Fruit fly (Drosophila melanogaster) whole organism, embryonic: ENCODE data around the gene Fbp2.

ENCODE experiments used
- ATbp ChIP-seq: fragments of 200-800 bp; sonication (Bioruptor generic); optimal IDR thresholded peaks from 2 replicates; lab custom pipeline; 2017; ENCODE audit warnings: missing biosample characterization, mild to moderate bottlenecking, missing genetic modification characterization, missing genetic modification reagents
- BEAF-32 ChIP-seq: fragments of 200-800 bp; sonication (Bioruptor generic); optimal IDR thresholded peaks from 3 replicates; lab custom pipeline; 2017; ENCODE audit warnings: missing biosample characterization, missing genetic modification characterization, mild to moderate bottlenecking, moderate library complexity, missing genetic modification reagents
- BtbVII ChIP-seq: fragments of 200-800 bp; sonication (Bioruptor generic); optimal IDR thresholded peaks from 3 replicates; lab custom pipeline; 2017; ENCODE audit warnings: missing biosample characterization, mild to moderate bottlenecking, missing genetic modification characterization
- CG10321 ChIP-seq: fragments of 200-800 bp; sonication (Bioruptor generic); IDR thresholded peaks from 2 replicates; pipeline ENCODE4 v1.3.6; 2022; ENCODE audit warnings: missing biosample characterization, missing genetic modification characterization
- CG10654 ChIP-seq: fragments of 200-800 bp; sonication (Bioruptor generic); optimal IDR thresholded peaks from 2 replicates; lab custom pipeline; 2016; ENCODE audit warnings: missing biosample characterization, missing genetic modification characterization
- CG11085 ChIP-seq: fragments of 200-800 bp; sonication (Bioruptor generic); IDR thresholded peaks from 2 replicates; pipeline ENCODE4 v1.3.6; 2022; ENCODE audit warnings: missing biosample characterization, missing genetic modification characterization
- CG11398 ChIP-seq: fragments of 200-800 bp; sonication (Bioruptor generic); optimal IDR thresholded peaks from 2 replicates; lab custom pipeline; 2016; ENCODE audit warnings: missing biosample characterization, missing genetic modification characterization
- CG11504 ChIP-seq: fragments of 200-800 bp; sonication (Bioruptor generic); optimal IDR thresholded peaks from 3 replicates; lab custom pipeline; 2019; ENCODE audit warnings: missing biosample characterization, mild to moderate bottlenecking, missing genetic modification characterization, moderate library complexity
- CG13624 ChIP-seq: fragments of 200-800 bp; sonication (Bioruptor generic); optimal IDR thresholded peaks from 2 replicates; lab custom pipeline; 2016; ENCODE audit warnings: missing biosample characterization, missing genetic modification characterization
- CG15269 ChIP-seq: fragments of 200-800 bp; sonication (Bioruptor generic); optimal IDR thresholded peaks from 2 replicates; lab custom pipeline; 2018; ENCODE audit warnings: missing biosample characterization, mild to moderate bottlenecking, missing genetic modification characterization, moderate library complexity
- CG15479 ChIP-seq: fragments of 200-800 bp; sonication (Bioruptor generic); optimal IDR thresholded peaks from 3 replicates; lab custom pipeline; 2019; ENCODE audit warnings: missing biosample characterization, mild to moderate bottlenecking, missing genetic modification characterization, moderate library complexity
- CG15696 ChIP-seq: fragments of 200-800 bp; sonication (Bioruptor generic); optimal IDR thresholded peaks from 2 replicates; lab custom pipeline; 2019; ENCODE audit warnings: missing biosample characterization, mild to moderate bottlenecking, missing genetic modification characterization, moderate library complexity
- CG1603 ChIP-seq: fragments of 200-800 bp; sonication (Bioruptor generic); optimal IDR thresholded peaks from 2 replicates; lab custom pipeline; 2019; ENCODE audit warnings: missing biosample characterization, mild to moderate bottlenecking, missing genetic modification characterization, moderate library complexity
- CG17361 ChIP-seq: fragments of 200-800 bp; sonication (Bioruptor generic); IDR thresholded peaks from 3 replicates; pipeline ENCODE4 v1.3.6; 2022; ENCODE audit warnings: missing biosample characterization, missing genetic modification characterization
- CG17612 ChIP-seq: fragments of 200-800 bp; sonication (Bioruptor generic); IDR thresholded peaks from 2 replicates; pipeline ENCODE4 v1.3.6; 2022; ENCODE audit warnings: missing biosample characterization, missing genetic modification characterization
- CG18764 ChIP-seq: fragments of 200-800 bp; sonication (Bioruptor generic); optimal IDR thresholded peaks from 3 replicates; lab custom pipeline; 2016; ENCODE audit warnings: missing biosample characterization, missing genetic modification characterization
- CG31365 ChIP-seq: fragments of 200-800 bp; sonication (Bioruptor generic); optimal IDR thresholded peaks from 2 replicates; lab custom pipeline; 2018; ENCODE audit warnings: missing biosample characterization, mild to moderate bottlenecking, missing genetic modification characterization
- CG32772 ChIP-seq: fragments of 200-800 bp; sonication (Bioruptor generic); IDR thresholded peaks from 2 replicates; pipeline ENCODE4 v1.3.6; 2022; ENCODE audit warnings: missing biosample characterization, missing genetic modification characterization
- CG33213 ChIP-seq: fragments of 200-800 bp; sonication (Bioruptor generic); optimal IDR thresholded peaks from 3 replicates; lab custom pipeline; 2016; ENCODE audit warnings: missing biosample characterization, missing genetic modification characterization
- CG3726 ChIP-seq: fragments of 200-800 bp; sonication (Bioruptor generic); IDR thresholded peaks from 3 replicates; pipeline ENCODE4, ENCODE4 v1.3.6; 2022; ENCODE audit warnings: missing biosample characterization, missing genetic modification characterization
- CG6689 ChIP-seq: fragments of 200-800 bp; sonication (Bioruptor generic); IDR thresholded peaks from 2 replicates; pipeline ENCODE4 v1.3.6; 2022; ENCODE audit warnings: missing biosample characterization, missing genetic modification characterization
- CG7357 ChIP-seq: fragments of 200-800 bp; sonication (Bioruptor generic); IDR thresholded peaks from 3 replicates; pipeline ENCODE4 v1.3.6; 2022; ENCODE audit warnings: missing biosample characterization, missing genetic modification characterization
- CG7786 ChIP-seq: fragments of 200-800 bp; sonication (Bioruptor generic); optimal IDR thresholded peaks from 2 replicates; lab custom pipeline; 2016; ENCODE audit warnings: missing biosample characterization, missing genetic modification characterization
- CTCF ChIP-seq: fragments of 200-800 bp; sonication (Bioruptor generic); optimal IDR thresholded peaks from 2 replicates; lab custom pipeline; 2017; ENCODE audit warnings: missing biosample characterization, mild to moderate bottlenecking, missing genetic modification characterization, moderate library complexity
- Camta ChIP-seq: fragments of 200-800 bp; sonication (Bioruptor generic); optimal IDR thresholded peaks from 2 replicates; lab custom pipeline; 2016; ENCODE audit warnings: missing biosample characterization, missing genetic modification characterization
- GATAe ChIP-seq: fragments of 200-800 bp; sonication (Bioruptor generic); conservative IDR thresholded peaks from 2 replicates; pipeline ENCODE4 v1.3.6; 2022; ENCODE audit warnings: missing biosample characterization, missing genetic modification characterization
- Gug ChIP-seq: fragments of 200-800 bp; sonication (Bioruptor generic); IDR thresholded peaks from 4 replicates; pipeline ENCODE4 v1.3.6; 2022; ENCODE audit warnings: missing biosample characterization, missing genetic modification characterization
- H2.0 ChIP-seq: fragments of 200-800 bp; sonication (Bioruptor generic); IDR thresholded peaks from 2 replicates; pipeline ENCODE4 v1.3.6; 2022; ENCODE audit warnings: missing biosample characterization, missing genetic modification characterization
- Hey ChIP-seq: fragments of 200-800 bp; sonication (Bioruptor generic); optimal IDR thresholded peaks from 3 replicates; lab custom pipeline; 2018; ENCODE audit warnings: missing biosample characterization, mild to moderate bottlenecking, missing genetic modification characterization
- Oli ChIP-seq: fragments of 200-800 bp; sonication (Bioruptor generic); optimal IDR thresholded peaks from 2 replicates; lab custom pipeline; 2018; ENCODE audit warnings: missing biosample characterization, mild to moderate bottlenecking, missing genetic modification characterization, moderate library complexity
- Spps ChIP-seq: fragments of 200-800 bp; sonication (Bioruptor generic); optimal IDR thresholded peaks from 2 replicates; lab custom pipeline; 2018; ENCODE audit warnings: missing biosample characterization, mild to moderate bottlenecking, missing genetic modification characterization
- ac ChIP-seq: fragments of 200-800 bp; sonication (Bioruptor generic); optimal IDR thresholded peaks from 3 replicates; lab custom pipeline; 2017; ENCODE audit warnings: missing biosample characterization, mild to moderate bottlenecking, missing genetic modification characterization
- br ChIP-seq: fragments of >200 bp; optimal IDR thresholded peaks from 2 replicates; lab custom pipeline; 2017
- crol ChIP-seq: fragments of 200-800 bp; sonication (Bioruptor generic); IDR thresholded peaks from 2 replicates; pipeline ENCODE4 v1.3.6; 2022; ENCODE audit warnings: missing biosample characterization, missing genetic modification characterization
- crp ChIP-seq, 2 experiments: fragments of 200-800 bp; sonication (Bioruptor generic); optimal IDR thresholded peaks; 2 replicates in 1 of 2; 3 replicates in 1 of 2; lab custom pipeline; 2017; ENCODE audit warnings: missing biosample characterization in 2 of 2, missing genetic modification characterization in 2 of 2, mild to moderate bottlenecking in 1 of 2, moderate library complexity in 1 of 2
- dati ChIP-seq: fragments of 200-800 bp; sonication (Bioruptor generic); IDR thresholded peaks from 2 replicates; pipeline ENCODE4 v1.3.6; 2022; ENCODE audit warnings: missing biosample characterization, missing genetic modification characterization
- dmrt11E ChIP-seq: fragments of 200-800 bp; sonication (Bioruptor generic); optimal IDR thresholded peaks from 3 replicates; lab custom pipeline; 2018; ENCODE audit warnings: missing biosample characterization, mild to moderate bottlenecking, missing genetic modification characterization, moderate library complexity
- exex ChIP-seq: fragments of 200-800 bp; sonication (Bioruptor generic); optimal IDR thresholded peaks from 4 replicates; lab custom pipeline; 2018; ENCODE audit warnings: missing biosample characterization, mild to moderate bottlenecking, missing genetic modification characterization, moderate library complexity
- gfzf ChIP-seq: fragments of 200-800 bp; sonication (Bioruptor generic); optimal IDR thresholded peaks from 2 replicates; lab custom pipeline; 2016; ENCODE audit warnings: missing biosample characterization, mild to moderate bottlenecking, missing genetic modification characterization, moderate library complexity
- hkb ChIP-seq, 2 experiments: fragments of 200-800 bp in 1 of 2; fragments of >200 bp in 1 of 2; sonication (Bioruptor generic) in 1 of 2; IDR thresholded peaks in 1 of 2; optimal IDR thresholded peaks in 1 of 2; 2 replicates each; pipeline versions ENCODE4 v1.3.6 to Lab custom; 2017 to 2022; ENCODE audit warnings: missing biosample characterization in 1 of 2, missing genetic modification characterization in 1 of 2
- jigr1 ChIP-seq: fragments of 200-800 bp; sonication (Bioruptor generic); IDR thresholded peaks from 3 replicates; pipeline ENCODE4 v1.3.6; 2022; ENCODE audit warnings: missing biosample characterization, missing genetic modification characterization
- lola ChIP-seq, 3 experiments: fragments of >200 bp in 2 of 3; fragments of 200-800 bp in 1 of 3; sonication (Bioruptor generic) in 1 of 3; optimal IDR thresholded peaks; 2 replicates each; lab custom pipeline; 2017 to 2019; ENCODE audit warnings: missing biosample characterization in 3 of 3, missing genetic modification characterization in 3 of 3, mild to moderate bottlenecking in 1 of 3, moderate library complexity in 1 of 3
- otp ChIP-seq: fragments of 200-800 bp; sonication (Bioruptor generic); IDR thresholded peaks from 3 replicates; pipeline ENCODE4, ENCODE4 v1.3.6; 2022; ENCODE audit warnings: missing biosample characterization, missing genetic modification characterization
- peb ChIP-seq: fragments of 200-800 bp; sonication (Bioruptor generic); IDR thresholded peaks from 2 replicates; pipeline ENCODE4 v1.3.6; 2022; ENCODE audit warnings: missing biosample characterization, missing genetic modification characterization
- pfk ChIP-seq: fragments of 200-800 bp; sonication (Bioruptor generic); optimal IDR thresholded peaks from 2 replicates; lab custom pipeline; 2018; ENCODE audit warnings: missing biosample characterization, mild to moderate bottlenecking, missing genetic modification characterization, moderate library complexity
- run ChIP-seq: fragments of 200-800 bp; sonication (Bioruptor generic); optimal IDR thresholded peaks from 3 replicates; lab custom pipeline; 2018; ENCODE audit warnings: missing biosample characterization, mild to moderate bottlenecking, missing genetic modification characterization
- salm ChIP-seq: fragments of 200-800 bp; sonication (Bioruptor generic); optimal IDR thresholded peaks from 2 replicates; lab custom pipeline; 2018; ENCODE audit warnings: missing biosample characterization, mild to moderate bottlenecking, missing genetic modification characterization
- schlank ChIP-seq: fragments of 200-800 bp; sonication (Bioruptor generic); optimal IDR thresholded peaks from 2 replicates; lab custom pipeline; 2018; ENCODE audit warnings: missing biosample characterization, mild to moderate bottlenecking, missing genetic modification characterization
- tio ChIP-seq: fragments of 200-800 bp; sonication (Bioruptor generic); optimal IDR thresholded peaks from 2 replicates; lab custom pipeline; 2017; ENCODE audit warnings: missing biosample characterization, missing genetic modification characterization, inconsistent platforms

Gene Fbp2

dm6 chr2L:9449257-9449972, 22.8 kb downstream of the Fbp2 start (continued):
- TF ChIP-seq CG13624 (GFP tag; lab: Kevin White, UChicago) (peak; percentile 39), Oli (tag; lab: Kevin White, UChicago) (peak; percentile 96), CG7786 (GFP tag; lab: Kevin White, UChicago) (peak; percentile 85), dati (GFP tag; lab: Robert Waterston, UW) (peak; percentile 86), CG10321 (GFP tag; lab: Robert Waterston, UW) (peak; percentile 61; the same call in 1 of the 2 replicates), tio (GFP tag; lab: Kevin White, UChicago) (peak; percentile 93), Spps (tag; lab: Kevin White, UChicago) (peak; percentile 92), CG17612 (GFP tag; lab: Robert Waterston, UW) (peak; percentile 75; the same call in 1 of the 2 replicates), jigr1 (GFP tag; lab: Robert Waterston, UW) (peak; percentile 97), H2.0 (GFP tag; lab: Robert Waterston, UW) (peak; percentile 91), CG17361 (GFP tag; lab: Robert Waterston, UW) (peak; percentile 92), ATbp (GFP tag; lab: Kevin White, UChicago) (peak; percentile 93), pfk (GFP tag; lab: Kevin White, UChicago) (no peak), salm (tag; lab: Kevin White, UChicago) (peak; percentile 84), CG15479 (peak; percentile 87), exex (peak; percentile 72), BEAF-32 (GFP tag; lab: Kevin White, UChicago) (peak; percentile 29), schlank (tag; lab: Kevin White, UChicago) (peak; percentile 87), CG11398 (GFP tag; lab: Kevin White, UChicago) (peak; percentile 34), CG15269 (peak; percentile 93), GATAe (GFP tag; lab: Robert Waterston, UW) (peak; percentile 87), br (lab: Kevin White, UChicago) (no peak), CG6689 (GFP tag; lab: Robert Waterston, UW) (peak; percentile 97), Gug (peak; percentile 92), CG15696 (tag; lab: Kevin White, UChicago) (peak; percentile 98), CTCF (GFP tag; lab: Kevin White, UChicago) (peak; percentile 52), otp (GFP tag; lab: Robert Waterston, UW) (peak; percentile 90), gfzf (GFP tag; lab: Kevin White, UChicago) (no peak), CG11085 (GFP tag; lab: Robert Waterston, UW) (peak; percentile 93), CG18764 (peak; percentile 84), crol (GFP tag; lab: Robert Waterston, UW) (peak; percentile 42; the same call in 1 of the 2 replicates), CG11504 (tag; lab: Kevin White, UChicago) (peak; percentile 88), CG32772 (GFP tag; lab: Robert Waterston, UW) (peak; percentile 92), Hey (tag; lab: Kevin White, UChicago) (peak; percentile 72), CG10654 (peak; percentile 91), Camta (peak; percentile 64), CG1603 (peak; percentile 81), ac (GFP tag; lab: Kevin White, UChicago) (peak; percentile 97), CG7357 (peak; percentile 93), lola (GFP tag; optimal IDR thresholded peaks at IDR 0.05; lab: Kevin White, UChicago) (peak in 1 of 3 experiments; percentile 100), CG3726 (GFP tag; lab: Robert Waterston, UW) (peak; percentile 94), CG31365 (tag; lab: Kevin White, UChicago) (peak; percentile 62), hkb (optimal IDR thresholded peaks at IDR 0.05; lab: Kevin White, UChicago) (peak; percentile 53), hkb (GFP tag; IDR thresholded peaks at IDR 0.05; lab: Robert Waterston, UW) (peak; percentile 95), CG33213 (GFP tag; lab: Kevin White, UChicago) (peak; percentile 24), run (tag; lab: Kevin White, UChicago) (peak; percentile 93), peb (GFP tag; lab: Robert Waterston, UW) (peak; percentile 94), BtbVII (GFP tag; lab: Kevin White, UChicago) (peak; percentile 93), crp (GFP tag; optimal IDR thresholded peaks at IDR 0.05; lab: Kevin White, UChicago) (peak in 1 of 2 experiments; percentile 70), dmrt11E (tag; lab: Kevin White, UChicago) (peak; percentile 99)
